Worm (Caenorhabditis elegans) whole organism, L4 larva: ENCODE data around the gene Y46D2A.2.

Source experiments
- dve-1 ChIP-seq: sonication (generic microtip); optimal IDR thresholded peaks from 2 replicates; lab custom pipeline; 2017; ENCODE audit warnings: antibody characterized with exemption, mild to moderate bottlenecking, missing genetic modification characterization, missing compliant biosample characterization; ENCODE audit not compliant: insufficient read depth
- fkh-10 ChIP-seq: fragments of 150-350 bp; optimal IDR thresholded peaks from 2 replicates; lab custom pipeline; 2014; ENCODE audit warnings: missing biosample characterization, missing genetic modification reagents, missing genetic modification characterization
- lin-1 ChIP-seq: fragments of 200-800 bp; sonication (Bioruptor generic); IDR thresholded peaks from 2 replicates; pipeline ENCODE4 v1.3.6; 2022; ENCODE audit warnings: missing genetic modification reagents, missing genetic modification characterization, missing compliant biosample characterization
- nhr-102 ChIP-seq: sonication (generic microtip); optimal IDR thresholded peaks from 2 replicates; lab custom pipeline; 2016; ENCODE audit warnings: mild to moderate bottlenecking, missing genetic modification characterization, moderate library complexity, missing compliant biosample characterization
- nhr-237 ChIP-seq: sonication (generic microtip); optimal IDR thresholded peaks from 2 replicates; lab custom pipeline; 2017; ENCODE audit warnings: missing biosample characterization, missing genetic modification characterization
- nhr-28 ChIP-seq: fragments of 150-350 bp; optimal IDR thresholded peaks from 2 replicates; lab custom pipeline; 2014; ENCODE audit warnings: missing biosample characterization, missing genetic modification characterization
- nhr-77 ChIP-seq: fragments of 150-350 bp; optimal IDR thresholded peaks from 2 replicates; lab custom pipeline; 2014; ENCODE audit warnings: missing biosample characterization, missing genetic modification characterization
- pha-4 ChIP-seq, 2 experiments: fragments of 150-350 bp in 1 of 2; fragments of 200-800 bp in 1 of 2; sonication (Bioruptor generic) in 1 of 2; IDR thresholded peaks in 1 of 2; optimal IDR thresholded peaks in 1 of 2; 2 replicates each; pipeline versions ENCODE4 v1.3.6 to Lab custom; 2014 to 2022; ENCODE audit warnings: missing genetic modification characterization in 2 of 2, missing genetic modification reagents in 2 of 2, missing biosample characterization in 1 of 2, missing compliant biosample characterization in 1 of 2
- php-3 ChIP-seq: fragments of 200-800 bp; sonication (Bioruptor generic); IDR thresholded peaks from 2 replicates; pipeline ENCODE4 v1.3.6; 2022; ENCODE audit warnings: missing genetic modification reagents, missing genetic modification characterization, missing compliant biosample characterization
- snpc-4 ChIP-seq: fragments of 150-350 bp; optimal IDR thresholded peaks from 2 replicates; lab custom pipeline; 2014; ENCODE audit warnings: missing biosample characterization, missing genetic modification characterization
- unc-62 ChIP-seq, 3 experiments: fragments of 150-350 bp in 1 of 3; sonication (generic microtip); optimal IDR thresholded peaks in 2 of 3; peaks in 1 of 3; 1 replicate in 1 of 3; 2 replicates in 2 of 3; lab custom pipeline; 2014 to 2017; ENCODE audit warnings: missing biosample characterization in 3 of 3, missing genetic modification characterization in 3 of 3, missing genetic modification reagents in 3 of 3, missing genotype in 1 of 3

DNA sequence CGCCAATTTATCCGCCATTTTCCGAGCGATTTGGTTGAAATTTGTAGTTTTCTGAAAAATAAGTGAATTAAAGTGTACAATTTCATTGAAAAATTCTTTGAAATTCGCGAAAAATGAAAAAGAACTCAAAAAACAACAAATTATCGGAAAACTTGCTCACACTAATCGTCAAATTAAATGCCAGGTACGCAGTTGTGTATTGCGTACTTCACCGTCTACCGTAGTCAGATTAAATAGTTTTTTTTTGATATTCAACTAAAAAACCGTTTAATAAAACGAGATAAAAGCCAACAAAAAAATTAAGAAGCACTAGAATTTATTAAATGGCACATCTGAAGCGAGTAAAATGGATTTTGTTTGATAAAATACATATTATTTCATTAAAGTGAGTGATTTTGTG, 21.8 kb upstream of the Y46D2A.2 start, which contains the start of gene bath-28:
- no peak for TF ChIP-seq lin-1 (GFP tag; lab: Robert Waterston, UW)
- no peak for TF ChIP-seq dve-1 (tag; lab: Kevin White, UChicago)
- TF ChIP-seq nhr-28, result no peak
- TF ChIP-seq nhr-237 (tag; lab: Kevin White, UChicago), result no peak
- no peak for TF ChIP-seq nhr-77 (tag; lab: Kevin White, UChicago)
- no peak for TF ChIP-seq snpc-4
- no peak for TF ChIP-seq pha-4 (GFP tag; IDR thresholded peaks at IDR 0.05; lab: Robert Waterston, UW)
- no peak for TF ChIP-seq pha-4 (tag; optimal IDR thresholded peaks at IDR 0.05; lab: Kevin White, UChicago)
- TF ChIP-seq fkh-10 (GFP tag; lab: Kevin White, UChicago), result no peak
- no peak for TF ChIP-seq php-3 (GFP tag; lab: Robert Waterston, UW)
- no peak for TF ChIP-seq unc-62 (GFP tag; optimal IDR thresholded peaks at IDR 0.05 in 1 of 2; lab: Kevin White, UChicago)
- no peak for TF ChIP-seq unc-62 (tag; optimal IDR thresholded peaks at IDR 0.05; lab: Kevin White, UChicago)
- no peak for TF ChIP-seq nhr-102
